Worm (Caenorhabditis elegans) whole organism, L4 larva: ENCODE results near the gene Y37D8A.26.

Source experiments
- F10B5.3 ChIP-seq: sonication (generic microtip); optimal IDR thresholded peaks from 2 replicates; lab custom pipeline; 2016; ENCODE audit warnings: mild to moderate bottlenecking, missing genetic modification characterization, missing compliant biosample characterization
- F26F4.8 ChIP-seq: fragments of 200-800 bp; sonication (Bioruptor generic); conservative IDR thresholded peaks from 2 replicates; pipeline ENCODE4 v1.3.6; 2022; ENCODE audit warnings: missing genetic modification characterization, missing compliant biosample characterization
- F37D6.2 ChIP-seq: sonication (generic microtip); optimal IDR thresholded peaks from 2 replicates; lab custom pipeline; 2016; ENCODE audit warnings: mild to moderate bottlenecking, missing genetic modification characterization, missing compliant biosample characterization
- F44E2.7 ChIP-seq: fragments of 200-800 bp; sonication (Bioruptor generic); IDR thresholded peaks from 2 replicates; pipeline ENCODE4 v2.1.2; 2022; ENCODE audit warnings: missing genetic modification characterization, missing compliant biosample characterization
- F49E8.2 ChIP-seq: sonication (generic microtip); optimal IDR thresholded peaks from 2 replicates; lab custom pipeline; 2016; ENCODE audit warnings: missing compliant biosample characterization, mild to moderate bottlenecking, missing genetic modification characterization, borderline replicate concordance
- T20F7.1 ChIP-seq: fragments of 200-800 bp; sonication (Bioruptor generic); optimal IDR thresholded peaks from 2 replicates; lab custom pipeline; 2018; ENCODE audit warnings: mild to moderate bottlenecking, missing genetic modification characterization, missing compliant biosample characterization
- Y105C5A.15 ChIP-seq: fragments of 200-800 bp; sonication (Bioruptor generic); IDR thresholded peaks from 2 replicates; pipeline ENCODE4 v1.3.6; 2022; ENCODE audit warnings: missing genetic modification characterization, missing compliant biosample characterization
- Y48G9A.11 ChIP-seq: fragments of 200-800 bp; sonication (Bioruptor generic); IDR thresholded peaks from 2 replicates; pipeline ENCODE4 v1.3.6; 2022; ENCODE audit warnings: missing genetic modification reagents, missing genetic modification characterization, missing compliant biosample characterization
- ZK337.2 ChIP-seq: fragments of 200-800 bp; sonication (Bioruptor generic); IDR thresholded peaks from 2 replicates; pipeline ENCODE4 v1.3.6; 2022; ENCODE audit warnings: missing genetic modification reagents, missing genetic modification characterization, missing compliant biosample characterization
- arid-1 ChIP-seq: fragments of 200-800 bp; sonication (Bioruptor generic); conservative IDR thresholded peaks from 2 replicates; pipeline ENCODE4 v1.3.6; 2022; ENCODE audit warnings: missing genetic modification reagents, missing genetic modification characterization, missing compliant biosample characterization
- ceh-20 ChIP-seq: fragments of 200-800 bp; sonication (Bioruptor generic); IDR thresholded peaks from 2 replicates; pipeline ENCODE4 v1.3.6; 2022; ENCODE audit warnings: missing genetic modification reagents, missing genetic modification characterization, missing compliant biosample characterization
- ceh-44 ChIP-seq: fragments of 200-800 bp; sonication (Bioruptor generic); IDR thresholded peaks from 2 replicates; pipeline ENCODE4 v1.3.6; 2022; ENCODE audit warnings: missing genetic modification reagents, missing genetic modification characterization, missing compliant biosample characterization
- ceh-82 ChIP-seq: sonication (generic microtip); optimal IDR thresholded peaks from 2 replicates; lab custom pipeline; 2017; ENCODE audit warnings: missing biosample characterization, missing genetic modification characterization
- cey-2 ChIP-seq: sonication (generic microtip); optimal IDR thresholded peaks from 3 replicates; lab custom pipeline; 2017; ENCODE audit warnings: missing genetic modification characterization, mild to moderate bottlenecking, missing compliant biosample characterization, antibody characterized with exemption, borderline replicate concordance; ENCODE audit not compliant: insufficient read depth
- ctbp-1 ChIP-seq: fragments of 200-800 bp; sonication (Bioruptor generic); IDR thresholded peaks from 2 replicates; pipeline ENCODE4 v1.3.6; 2022; ENCODE audit warnings: missing genetic modification reagents, missing genetic modification characterization, missing compliant biosample characterization
- dmd-6 ChIP-seq: fragments of 200-800 bp; sonication (Bioruptor generic); IDR thresholded peaks from 2 replicates; pipeline ENCODE4 v1.3.6; 2022; ENCODE audit warnings: missing genetic modification reagents, missing genetic modification characterization, missing compliant biosample characterization
- duxl-1 ChIP-seq: sonication (generic microtip); optimal IDR thresholded peaks from 2 replicates; lab custom pipeline; 2016; ENCODE audit warnings: mild to moderate bottlenecking, missing genetic modification characterization, moderate library complexity, missing compliant biosample characterization; ENCODE audit not compliant: poor library complexity
- gei-8 ChIP-seq: fragments of 200-800 bp; sonication (Bioruptor generic); optimal IDR thresholded peaks from 2 replicates; lab custom pipeline; 2018; ENCODE audit warnings: mild to moderate bottlenecking, missing genetic modification characterization, missing compliant biosample characterization
- hmg-1.1 ChIP-seq: fragments of 200-800 bp; sonication (Bioruptor generic); IDR thresholded peaks from 2 replicates; pipeline ENCODE4 v1.3.6; 2022; ENCODE audit warnings: missing genetic modification reagents, missing genetic modification characterization, missing compliant biosample characterization
- jun-1 ChIP-seq: fragments of 150-350 bp; optimal IDR thresholded peaks from 2 replicates; lab custom pipeline; 2014; ENCODE audit warnings: missing biosample characterization, missing genetic modification reagents, missing genetic modification characterization
- lin-1 ChIP-seq: fragments of 200-800 bp; sonication (Bioruptor generic); IDR thresholded peaks from 2 replicates; pipeline ENCODE4 v1.3.6; 2022; ENCODE audit warnings: missing genetic modification reagents, missing genetic modification characterization, missing compliant biosample characterization
- lin-13 ChIP-seq: fragments of 150-350 bp; optimal IDR thresholded peaks from 2 replicates; lab custom pipeline; 2014; ENCODE audit warnings: missing biosample characterization, missing genetic modification reagents, missing genetic modification characterization
- lin-38 ChIP-seq: fragments of 200-800 bp; sonication (Bioruptor generic); IDR thresholded peaks from 2 replicates; pipeline ENCODE4 v1.3.6; 2022; ENCODE audit warnings: missing genetic modification reagents, missing genetic modification characterization, missing compliant biosample characterization
- lir-3 ChIP-seq: sonication (generic microtip); optimal IDR thresholded peaks from 2 replicates; lab custom pipeline; 2016; ENCODE audit warnings: mild to moderate bottlenecking, missing genetic modification characterization, missing compliant biosample characterization
- madf-5 ChIP-seq, 2 experiments: fragments of 200-800 bp; sonication (Bioruptor generic); IDR thresholded peaks; 2 replicates each; pipeline ENCODE4 v1.3.6; 2022; ENCODE audit warnings: missing compliant biosample characterization in 2 of 2, missing genetic modification characterization in 2 of 2
- madf-9 ChIP-seq: fragments of 200-800 bp; sonication (Bioruptor generic); conservative IDR thresholded peaks from 2 replicates; pipeline ENCODE4 v1.3.6; 2022; ENCODE audit warnings: missing genetic modification reagents, missing genetic modification characterization, missing compliant biosample characterization
- nhr-10 ChIP-seq: fragments of 150-350 bp; optimal IDR thresholded peaks from 2 replicates; lab custom pipeline; 2014; ENCODE audit warnings: missing biosample characterization, missing genetic modification characterization
- nhr-11 ChIP-seq: fragments of 150-350 bp; optimal IDR thresholded peaks from 2 replicates; lab custom pipeline; 2014; ENCODE audit warnings: missing biosample characterization, missing genetic modification characterization
- nhr-111 ChIP-seq: fragments of 200-800 bp; sonication (Bioruptor generic); optimal IDR thresholded peaks from 2 replicates; lab custom pipeline; 2018; ENCODE audit warnings: mild to moderate bottlenecking, missing genetic modification characterization, missing compliant biosample characterization
- nhr-237 ChIP-seq: sonication (generic microtip); optimal IDR thresholded peaks from 2 replicates; lab custom pipeline; 2017; ENCODE audit warnings: missing biosample characterization, missing genetic modification characterization
- nhr-25 ChIP-seq: sonication (generic microtip); optimal IDR thresholded peaks from 2 replicates; lab custom pipeline; 2017; ENCODE audit warnings: missing genetic modification characterization, mild to moderate bottlenecking, missing compliant biosample characterization, antibody characterized with exemption, moderate library complexity, borderline replicate concordance; ENCODE audit not compliant: insufficient read depth
- nhr-28 ChIP-seq: fragments of 150-350 bp; optimal IDR thresholded peaks from 2 replicates; lab custom pipeline; 2014; ENCODE audit warnings: missing biosample characterization, missing genetic modification characterization
- nhr-48 ChIP-seq: sonication (generic microtip); optimal IDR thresholded peaks from 2 replicates; lab custom pipeline; 2016; ENCODE audit warnings: mild to moderate bottlenecking, missing genetic modification characterization, missing compliant biosample characterization
- nhr-6 ChIP-seq: fragments of 150-350 bp; optimal IDR thresholded peaks from 2 replicates; lab custom pipeline; 2014; ENCODE audit warnings: missing biosample characterization, missing genetic modification characterization
- nhr-77 ChIP-seq: fragments of 150-350 bp; optimal IDR thresholded peaks from 2 replicates; lab custom pipeline; 2014; ENCODE audit warnings: missing biosample characterization, missing genetic modification characterization
- saeg-2 ChIP-seq: fragments of 200-800 bp; sonication (Bioruptor generic); IDR thresholded peaks from 2 replicates; pipeline ENCODE4 v1.3.6; 2022; ENCODE audit warnings: missing genetic modification reagents, missing genetic modification characterization, missing compliant biosample characterization
- sdz-12 ChIP-seq: fragments of 200-800 bp; sonication (Bioruptor generic); optimal IDR thresholded peaks from 2 replicates; lab custom pipeline; 2018; ENCODE audit warnings: mild to moderate bottlenecking, missing genetic modification characterization, missing compliant biosample characterization
- set-16 ChIP-seq: fragments of 200-800 bp; sonication (Bioruptor generic); IDR thresholded peaks from 2 replicates; pipeline ENCODE4 v1.3.6; 2022; ENCODE audit warnings: missing genetic modification reagents, missing genetic modification characterization, missing compliant biosample characterization
- skn-1 ChIP-seq: fragments of 150-350 bp; optimal IDR thresholded peaks from 2 replicates; lab custom pipeline; 2014; ENCODE audit warnings: missing biosample characterization, missing genetic modification characterization
- snpc-1.2 ChIP-seq: fragments of 200-800 bp; sonication (Bioruptor generic); IDR thresholded peaks from 2 replicates; pipeline ENCODE4 v1.3.6; 2022; ENCODE audit warnings: missing genetic modification reagents, missing genetic modification characterization, missing compliant biosample characterization
- snpc-4 ChIP-seq: fragments of 150-350 bp; optimal IDR thresholded peaks from 2 replicates; lab custom pipeline; 2014; ENCODE audit warnings: missing biosample characterization, missing genetic modification characterization
- spr-1 ChIP-seq: sonication (generic microtip); optimal IDR thresholded peaks from 2 replicates; lab custom pipeline; 2016; ENCODE audit warnings: mild to moderate bottlenecking, missing genetic modification characterization, missing compliant biosample characterization
- tra-1 ChIP-seq: fragments of 200-800 bp; sonication (Bioruptor generic); IDR thresholded peaks from 2 replicates; pipeline ENCODE4 v1.3.6; 2022; ENCODE audit warnings: missing genetic modification reagents, missing genetic modification characterization, missing compliant biosample characterization
- unc-62 ChIP-seq, 3 experiments: fragments of 150-350 bp in 1 of 3; sonication (generic microtip); optimal IDR thresholded peaks in 2 of 3; peaks in 1 of 3; 1 replicate in 1 of 3; 2 replicates in 2 of 3; lab custom pipeline; 2014 to 2017; ENCODE audit warnings: missing biosample characterization in 3 of 3, missing genetic modification characterization in 3 of 3, missing genetic modification reagents in 3 of 3, missing genotype in 1 of 3
- vab-7 ChIP-seq: fragments of 200-800 bp; sonication (Bioruptor generic); IDR thresholded peaks from 2 replicates; pipeline ENCODE4 v1.3.6; 2022; ENCODE audit warnings: missing genetic modification reagents, missing genetic modification characterization, missing compliant biosample characterization
- zfp-2 ChIP-seq: sonication (generic microtip); optimal IDR thresholded peaks from 2 replicates; lab custom pipeline; 2016; ENCODE audit warnings: mild to moderate bottlenecking, missing genetic modification characterization, missing compliant biosample characterization
- zfp-3 ChIP-seq: fragments of 200-800 bp; sonication (Bioruptor generic); conservative IDR thresholded peaks from 2 replicates; pipeline ENCODE4 v1.3.6; 2022; ENCODE audit warnings: missing genetic modification reagents, missing genetic modification characterization, missing compliant biosample characterization
- zip-11 ChIP-seq: fragments of 200-800 bp; sonication (Bioruptor generic); IDR thresholded peaks from 2 replicates; pipeline ENCODE4 v1.3.6; 2022; ENCODE audit warnings: missing genetic modification characterization, missing compliant biosample characterization
- ztf-7 ChIP-seq: fragments of 150-350 bp; optimal IDR thresholded peaks from 2 replicates; lab custom pipeline; 2014; ENCODE audit warnings: missing biosample characterization, missing genetic modification characterization

The Y37D8A.26 gene

DNA sequence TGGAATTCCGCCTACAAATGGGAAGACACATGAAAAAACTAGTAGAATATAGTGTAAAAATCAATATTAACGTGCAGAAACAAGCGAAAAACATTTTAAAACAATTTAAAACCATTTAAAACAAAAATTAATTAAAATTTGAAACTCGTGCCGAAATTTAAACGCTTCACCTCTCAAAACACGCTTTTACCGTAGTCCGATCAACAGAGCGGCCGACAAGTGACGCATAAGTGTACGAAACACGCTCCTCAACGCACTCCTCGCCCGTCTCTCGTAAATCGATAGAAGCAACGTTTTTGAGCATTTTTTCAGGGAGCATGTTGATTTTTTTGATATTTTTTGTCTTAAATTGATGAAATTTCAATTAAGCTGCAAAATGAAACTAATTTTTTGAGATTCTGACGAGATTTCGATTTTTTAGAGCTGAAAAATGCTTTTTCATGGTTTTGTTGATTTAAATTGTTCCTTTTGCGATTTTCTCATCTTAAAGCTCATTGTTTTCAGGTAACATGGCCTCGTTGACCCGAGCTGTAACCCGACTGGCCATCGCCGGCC is 48.5 kb upstream of the Y37D8A.26 start, which contains the start of gene cox-5A (continued):
- TF ChIP-seq skn-1: peak; percentile 88
- TF ChIP-seq duxl-1 (tag; lab: Kevin White, UChicago): peak; percentile 97
- peak; percentile 83 for TF ChIP-seq cey-2 (tag; lab: Kevin White, UChicago)
- peak; percentile 96 for TF ChIP-seq nhr-25
- peak; percentile 99 for TF ChIP-seq ceh-20 (GFP tag; lab: Robert Waterston, UW)
- peak; percentile 68 for TF ChIP-seq gei-8
- TF ChIP-seq snpc-1.2 (GFP tag; lab: Robert Waterston, UW): peak; percentile 88
- TF ChIP-seq nhr-48 (tag; lab: Kevin White, UChicago): peak; percentile 95
- peak; percentile 97 for TF ChIP-seq F37D6.2 (tag; lab: Kevin White, UChicago)
- TF ChIP-seq saeg-2: peak; percentile 97
- TF ChIP-seq F44E2.7 (GFP tag; lab: Robert Waterston, UW): peak; percentile 92; the same call in 1 of the 2 replicates
- peak; percentile 96 for TF ChIP-seq lin-1
- TF ChIP-seq lin-38 (GFP tag; lab: Robert Waterston, UW): peak; percentile 96
- peak; percentile 100 for TF ChIP-seq hmg-1.1
- TF ChIP-seq tra-1 (GFP tag; lab: Robert Waterston, UW): peak; percentile 96
- TF ChIP-seq F49E8.2 (tag; lab: Kevin White, UChicago): peak; percentile 92
- no peak for TF ChIP-seq F26F4.8
- peak in 1 of 2 experiments; percentile 100 for TF ChIP-seq unc-62 (GFP tag; optimal IDR thresholded peaks at IDR 0.05 in 1 of 2; lab: Kevin White, UChicago)
- no peak for TF ChIP-seq unc-62 (tag; optimal IDR thresholded peaks at IDR 0.05; lab: Kevin White, UChicago)
- peak; percentile 63 for TF ChIP-seq set-16
- peak; percentile 99 for TF ChIP-seq dmd-6
- peak; percentile 97 for TF ChIP-seq jun-1
- TF ChIP-seq Y48G9A.11 (GFP tag; lab: Robert Waterston, UW): peak; percentile 90
- peak; percentile 99 for TF ChIP-seq nhr-6 (tag; lab: Kevin White, UChicago)
- peak; percentile 95 for TF ChIP-seq Y105C5A.15 (GFP tag; lab: Robert Waterston, UW)
- TF ChIP-seq zip-11: no peak
- peak; percentile 98 for TF ChIP-seq nhr-11
- peak; percentile 77 for TF ChIP-seq ZK337.2
- peak; percentile 95 for TF ChIP-seq ztf-7 (tag; lab: Kevin White, UChicago)
- peak; percentile 90 for TF ChIP-seq ceh-44
- peak; percentile 90 for TF ChIP-seq zfp-2 (tag; lab: Kevin White, UChicago)
- TF ChIP-seq ceh-82: no peak
- TF ChIP-seq nhr-77 (tag; lab: Kevin White, UChicago): peak; percentile 98
- TF ChIP-seq lir-3: peak; percentile 78
- TF ChIP-seq T20F7.1: no peak
- TF ChIP-seq nhr-111 (GFP tag; lab: Kevin White, UChicago): peak; percentile 63
- TF ChIP-seq arid-1 (GFP tag; lab: Robert Waterston, UW): peak; percentile 98
- TF ChIP-seq spr-1 (tag; lab: Kevin White, UChicago): peak; percentile 97
- TF ChIP-seq nhr-237: peak; percentile 66
- peak; percentile 67 for TF ChIP-seq snpc-4 (tag; lab: Kevin White, UChicago)
- peak; percentile 81 for TF ChIP-seq sdz-12
- peak; percentile 98 for TF ChIP-seq ctbp-1 (GFP tag; lab: Robert Waterston, UW)
- peak; percentile 99 for TF ChIP-seq lin-13 (GFP tag; lab: Kevin White, UChicago)
- peak; percentile 97 for TF ChIP-seq vab-7 (GFP tag; lab: Robert Waterston, UW)
- TF ChIP-seq F10B5.3 (tag; lab: Kevin White, UChicago): peak; percentile 95
- peak; percentile 99 for TF ChIP-seq zfp-3 (GFP tag; lab: Robert Waterston, UW)
- TF ChIP-seq madf-9 (GFP tag; lab: Robert Waterston, UW): peak; percentile 98
- peak; percentile 88 for TF ChIP-seq nhr-10 (tag; lab: Kevin White, UChicago)
- peak; percentile 94 for TF ChIP-seq nhr-28 (tag; lab: Kevin White, UChicago)
- peak; percentile 72 to 74; a peak in 2 of 4 replicates for TF ChIP-seq madf-5 (GFP tag; IDR thresholded peaks at IDR 0.05; lab: Robert Waterston, UW)
